Worm (Caenorhabditis elegans): Measurements from ENCODE around the gene ceh-89.

The ceh-89 gene

ce11 chrX:14134883-14135282 is 6.9 kb upstream of the ceh-89 start (continued):
- TF ChIP-seq attf-3 (GFP tag; conservative IDR thresholded peaks at IDR 0.05) (no peak), ceh-40 (GFP tag; IDR thresholded peaks at IDR 0.05) (no peak), Y79H2A.3 (GFP tag; conservative IDR thresholded peaks at IDR 0.05) (no peak), ztf-28 (GFP tag; IDR thresholded peaks at IDR 0.05) (0 out of 2 replicates have a peak, but pooled peaks have one; percentile 44), F23B12.7 (tag; optimal IDR thresholded peaks at IDR 0.05; ENCODE audit: insufficient read depth) (peak; percentile 56), F57A8.1 (GFP tag; optimal IDR thresholded peaks at IDR 0.05) (no peak), lin-35 (GFP tag; optimal IDR thresholded peaks at IDR 0.05) (no peak), dox-1 (GFP tag; IDR thresholded peaks at IDR 0.05) (peak; percentile 62), let-526 (GFP tag; IDR thresholded peaks at IDR 0.05) (no peak), hmg-1.2 (GFP tag; IDR thresholded peaks at IDR 0.05) (peak; percentile 66), F33H1.4 (GFP tag; IDR thresholded peaks at IDR 0.05) (no peak), hlh-12 (tag; optimal IDR thresholded peaks at IDR 0.05) (no peak), F22D6.2 (tag; optimal IDR thresholded peaks at IDR 0.05) (no peak), Y53F4B.3 (GFP tag; IDR thresholded peaks at IDR 0.05) (peak; percentile 44; the same call in 1 of the 2 replicates), Y95B8A.8 (GFP tag; IDR thresholded peaks at IDR 0.05) (no peak), F52B5.7 (tag; optimal IDR thresholded peaks at IDR 0.05) (no peak), unc-62 (GFP tag; optimal IDR thresholded peaks at IDR 0.05) (no peak), attf-5 (GFP tag; optimal IDR thresholded peaks at IDR 0.05) (no peak), efl-1 (GFP tag; optimal IDR thresholded peaks at IDR 0.05) (no peak), nfyb-1 (GFP tag; IDR thresholded peaks at IDR 0.05) (peak; percentile 75; the same call in 1 of the 2 replicates), ccch-3 (GFP tag; optimal IDR thresholded peaks at IDR 0.05) (no peak), lin-54 (GFP tag; optimal IDR thresholded peaks at IDR 0.05) (no peak), egl-18 (GFP tag; IDR thresholded peaks at IDR 0.05) (no peak), hrde-1 (tag; optimal IDR thresholded peaks at IDR 0.05; ENCODE audit: borderline replicate concordance) (no peak), sdz-38 (tag; optimal IDR thresholded peaks at IDR 0.05) (no peak), nhr-179 (tag; optimal IDR thresholded peaks at IDR 0.05) (no peak), cebp-2 (GFP tag; IDR thresholded peaks at IDR 0.05) (no peak), ztf-6 (GFP tag; IDR thresholded peaks at IDR 0.05) (no peak), cebp-1 (GFP tag; IDR thresholded peaks at IDR 0.05) (no peak), cebp-1 (tag; optimal IDR thresholded peaks at IDR 0.05) (no peak), akir-1 (GFP tag; optimal IDR thresholded peaks at IDR 0.05) (no peak), ets-4 (GFP tag; optimal IDR thresholded peaks at IDR 0.05) (no peak), athp-1 (tag; optimal IDR thresholded peaks at IDR 0.05) (no peak), bed-1 (GFP tag; IDR thresholded peaks at IDR 0.05) (no peak), nfya-1 (tag; optimal IDR thresholded peaks at IDR 0.05; ENCODE audit: borderline replicate concordance, insufficient read depth) (no peak), snpc-1.1 (tag; optimal IDR thresholded peaks at IDR 0.05; ENCODE audit: insufficient read depth) (no peak), ceh-79 (tag; optimal IDR thresholded peaks at IDR 0.05) (no peak), B0336.3 (GFP tag; IDR thresholded peaks at IDR 0.05) (no peak), nfya-2 (GFP tag; IDR thresholded peaks at IDR 0.05) (no peak), ama-1 (optimal IDR thresholded peaks at IDR 0.05) (no peak), ama-1 (GFP tag; optimal IDR thresholded peaks at IDR 0.05) (no peak), aptf-3 (GFP tag; IDR thresholded peaks at IDR 0.05) (0 out of 2 replicates have a peak, but pooled peaks have one; percentile 30), tbp1 (GFP tag; optimal IDR thresholded peaks at IDR 0.05) (peak; percentile 92), rec-8 (tag; optimal IDR thresholded peaks at IDR 0.05) (peak in 1 of 2 experiments; percentile 0), ceh-27 (GFP tag; optimal IDR thresholded peaks at IDR 0.05) (no peak), B0261.1 (tag; optimal IDR thresholded peaks at IDR 0.05) (peak; percentile 69), F10E7.11 (tag; optimal IDR thresholded peaks at IDR 0.05) (no peak), nhr-80 (tag; optimal IDR thresholded peaks at IDR 0.05) (no peak), chd-7 (tag; optimal IDR thresholded peaks at IDR 0.05) (no peak), gei-17 (GFP tag; optimal IDR thresholded peaks at IDR 0.05) (no peak)

Measured in whole organism, young adult.